Worm (Caenorhabditis elegans): ENCODE measurements around the gene T26C11.8.

DNA sequence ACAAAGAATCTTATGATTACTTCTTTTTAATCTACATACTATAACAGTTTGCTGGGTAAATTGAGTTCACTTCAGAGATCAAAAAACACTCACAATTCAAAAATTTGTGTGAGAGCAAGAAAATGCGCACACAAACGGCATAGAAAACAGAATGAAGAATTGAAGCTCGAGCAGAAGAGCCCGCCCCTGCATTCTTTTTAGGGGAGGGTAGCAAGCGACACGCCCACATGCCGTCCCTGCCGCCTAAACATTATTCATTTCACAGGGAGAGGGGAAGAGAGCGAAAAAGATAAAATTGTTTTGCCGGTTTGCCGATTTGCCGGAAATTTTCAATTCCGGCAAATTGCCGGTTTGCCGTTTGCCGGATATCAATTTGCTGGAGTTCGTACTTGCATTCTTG is 48.8 kb downstream of the T26C11.8 start:
- no peak for TF ChIP-seq mef-2 (tag; optimal IDR thresholded peaks at IDR 0.05)
- TF ChIP-seq sox-4 (tag; optimal IDR thresholded peaks at IDR 0.05): peak; percentile 86
- no peak for TF ChIP-seq ama-1 (optimal IDR thresholded peaks at IDR 0.05)
